Worm (Caenorhabditis elegans): ENCODE measurements around the gene sut-1.

Gene sut-1

ce11 chrII:1141720-1142574 lies 18.9 kb upstream of the sut-1 start (continued):
- TF ChIP-seq lin-13 (GFP tag; optimal IDR thresholded peaks at IDR 0.05) (peak; percentile 29), vab-7 (GFP tag; IDR thresholded peaks at IDR 0.05) (no peak), snpc-1.2 (GFP tag; IDR thresholded peaks at IDR 0.05) (no peak), nhr-102 (tag; optimal IDR thresholded peaks at IDR 0.05) (no peak), fkh-10 (GFP tag; optimal IDR thresholded peaks at IDR 0.05) (no peak), rbr-2 (tag; optimal IDR thresholded peaks at IDR 0.05) (no peak), dmd-9 (GFP tag; IDR thresholded peaks at IDR 0.05) (no peak), hlh-11 (tag; optimal IDR thresholded peaks at IDR 0.05) (peak; percentile 3), set-16 (GFP tag; IDR thresholded peaks at IDR 0.05) (peak; percentile 64), F10B5.3 (tag; optimal IDR thresholded peaks at IDR 0.05) (no peak), mdl-1 (tag; optimal IDR thresholded peaks at IDR 0.05) (no peak), hmg-1.1 (GFP tag; IDR thresholded peaks at IDR 0.05) (no peak), ZK546.5 (tag; optimal IDR thresholded peaks at IDR 0.05) (no peak), cey-2 (tag; optimal IDR thresholded peaks at IDR 0.05; ENCODE audit: borderline replicate concordance, insufficient read depth) (no peak)

ce11 chrII:1140689-1141088 lies 17.6 kb upstream of the sut-1 start, which contains the start of gene W09B6.4:
TSS of gene W09B6.4 (minus strand) at chrII:1140839.
- TF ChIP-seq gei-8 (GFP tag; optimal IDR thresholded peaks at IDR 0.05) (no peak), sdz-12 (GFP tag; optimal IDR thresholded peaks at IDR 0.05) (no peak), mdl-1 (tag; optimal IDR thresholded peaks at IDR 0.05) (no peak), fos-1 (tag; optimal IDR thresholded peaks at IDR 0.05) (no peak), saeg-2 (GFP tag; IDR thresholded peaks at IDR 0.05) (no peak), dmd-6 (GFP tag; IDR thresholded peaks at IDR 0.05) (peak; percentile 35), unc-62 (GFP tag; optimal IDR thresholded peaks at IDR 0.05 in 1 of 2) (peak in 1 of 2 experiments; percentile 15), unc-62 (tag; optimal IDR thresholded peaks at IDR 0.05) (no peak), mep-1 (tag; optimal IDR thresholded peaks at IDR 0.05) (peak; percentile 22), hlh-11 (tag; optimal IDR thresholded peaks at IDR 0.05) (peak; percentile 38), ces-1 (GFP tag; optimal IDR thresholded peaks at IDR 0.05) (no peak), dve-1 (tag; optimal IDR thresholded peaks at IDR 0.05; ENCODE audit: insufficient read depth) (peak; percentile 64), mdt-29 (GFP tag; IDR thresholded peaks at IDR 0.05) (0 out of 2 replicates have a peak, but pooled peaks have one; percentile 37), Y105C5A.15 (GFP tag; IDR thresholded peaks at IDR 0.05) (no peak), Y48G9A.11 (GFP tag; IDR thresholded peaks at IDR 0.05) (no peak), daf-8 (GFP tag; IDR thresholded peaks at IDR 0.05) (no peak), pqm-1 (tag; optimal IDR thresholded peaks at IDR 0.05) (peak; percentile 61), nhr-28 (tag; optimal IDR thresholded peaks at IDR 0.05) (peak; percentile 82), nhr-6 (tag; optimal IDR thresholded peaks at IDR 0.05) (no peak), cey-2 (tag; optimal IDR thresholded peaks at IDR 0.05; ENCODE audit: borderline replicate concordance, insufficient read depth) (no peak), T20F7.1 (GFP tag; optimal IDR thresholded peaks at IDR 0.05) (peak; percentile 35), ceh-32 (tag; optimal IDR thresholded peaks at IDR 0.05; ENCODE audit: poor library complexity) (no peak), daf-16 (GFP tag; optimal IDR thresholded peaks at IDR 0.05) (no peak), daf-16 (tag; optimal IDR thresholded peaks at IDR 0.05) (peak; percentile 57), nhr-77 (tag; optimal IDR thresholded peaks at IDR 0.05) (peak; percentile 40), ama-1 (optimal IDR thresholded peaks at IDR 0.05) (peak; percentile 32), hlh-30 (tag; optimal IDR thresholded peaks at IDR 0.05; ENCODE audit: insufficient read depth) (peak; percentile 44), ZK546.5 (tag; optimal IDR thresholded peaks at IDR 0.05) (no peak), zfp-2 (tag; optimal IDR thresholded peaks at IDR 0.05) (no peak), snpc-4 (tag; optimal IDR thresholded peaks at IDR 0.05) (no peak)
